Worm (Caenorhabditis elegans): ENCODE results near the gene H02F09.3.

H02F09.3 gene

ce11 chrX:1546878-1547555 is 21.5 kb upstream of the H02F09.3 start, which contains the start of gene K06A9.1:
Gene K06A9.1 (plus strand): TSS chrX:1547505.
- TF ChIP-seq him-1 (tag; optimal IDR thresholded peaks at IDR 0.05) (no peak), dao-5 (tag; optimal IDR thresholded peaks at IDR 0.05) (no peak), W03F9.2 (tag; optimal IDR thresholded peaks at IDR 0.05) (no peak)

- no peak for TF ChIP-seq him-1 (tag; optimal IDR thresholded peaks at IDR 0.05)
- TF ChIP-seq W03F9.2 (tag; optimal IDR thresholded peaks at IDR 0.05) = no peak
- no peak for TF ChIP-seq dao-5 (tag; optimal IDR thresholded peaks at IDR 0.05)
Observed at ce11 chrX:1549095-1549494, 19.4 kb upstream of the H02F09.3 start.

- TF ChIP-seq dao-5 (tag; optimal IDR thresholded peaks at IDR 0.05) (no peak), him-1 (tag; optimal IDR thresholded peaks at IDR 0.05) (no peak), W03F9.2 (tag; optimal IDR thresholded peaks at IDR 0.05) (no peak)
Observed at ce11 chrX:1556917-1557316, 11.6 kb upstream of the H02F09.3 start.

ce11 chrX:1571949-1572348 is 3.5 kb downstream of the H02F09.3 start, which contains the start of gene H02F09.2:
Gene H02F09.2 (plus strand): TSS chrX:1572249.
- TF ChIP-seq dao-5 (tag; optimal IDR thresholded peaks at IDR 0.05) (no peak), him-1 (tag; optimal IDR thresholded peaks at IDR 0.05) (no peak), W03F9.2 (tag; optimal IDR thresholded peaks at IDR 0.05) (no peak)

- no peak for TF ChIP-seq him-1 (tag; optimal IDR thresholded peaks at IDR 0.05)
- no peak for TF ChIP-seq dao-5 (tag; optimal IDR thresholded peaks at IDR 0.05)
- no peak for TF ChIP-seq W03F9.2 (tag; optimal IDR thresholded peaks at IDR 0.05)
Observed at ce11 chrX:1576337-1576736, 7.9 kb downstream of the H02F09.3 start, which contains the start of gene wrt-9. Gene wrt-9 (plus strand): TSS chrX:1576637.

- TF ChIP-seq him-1 (tag; optimal IDR thresholded peaks at IDR 0.05) = no peak
- no peak for TF ChIP-seq dao-5 (tag; optimal IDR thresholded peaks at IDR 0.05)
- TF ChIP-seq W03F9.2 (tag; optimal IDR thresholded peaks at IDR 0.05) = no peak
Observed at ce11 chrX:1578682-1579081, 10.2 kb downstream of the H02F09.3 start.

ce11 chrX:1583980-1584379 is 15.5 kb downstream of the H02F09.3 start:
- TF ChIP-seq W03F9.2 (tag; optimal IDR thresholded peaks at IDR 0.05) (no peak), dao-5 (tag; optimal IDR thresholded peaks at IDR 0.05) (no peak), him-1 (tag; optimal IDR thresholded peaks at IDR 0.05) (no peak)

ce11 chrX:1587082-1587481 is 18.6 kb downstream of the H02F09.3 start:
- no peak for TF ChIP-seq him-1 (tag; optimal IDR thresholded peaks at IDR 0.05)
- no peak for TF ChIP-seq W03F9.2 (tag; optimal IDR thresholded peaks at IDR 0.05)
- no peak for TF ChIP-seq dao-5 (tag; optimal IDR thresholded peaks at IDR 0.05)

- TF ChIP-seq W03F9.2 (tag; optimal IDR thresholded peaks at IDR 0.05) (no peak), dao-5 (tag; optimal IDR thresholded peaks at IDR 0.05) (no peak), him-1 (tag; optimal IDR thresholded peaks at IDR 0.05) (no peak)
Observed at ce11 chrX:1589114-1589902, 20.8 kb downstream of the H02F09.3 start.

- no peak for TF ChIP-seq W03F9.2 (tag; optimal IDR thresholded peaks at IDR 0.05)
- TF ChIP-seq him-1 (tag; optimal IDR thresholded peaks at IDR 0.05) = no peak
- TF ChIP-seq dao-5 (tag; optimal IDR thresholded peaks at IDR 0.05) = no peak
Observed at ce11 chrX:1589962-1590361, 21.5 kb downstream of the H02F09.3 start.

- TF ChIP-seq dao-5 (tag; optimal IDR thresholded peaks at IDR 0.05) (no peak), him-1 (tag; optimal IDR thresholded peaks at IDR 0.05) (no peak), W03F9.2 (tag; optimal IDR thresholded peaks at IDR 0.05) (no peak)
Observed at ce11 chrX:1598061-1598690, 29.7 kb downstream of the H02F09.3 start.

ce11 chrX:1599294-1599693 is 30.8 kb downstream of the H02F09.3 start:
- peak; percentile 37 for TF ChIP-seq him-1 (tag; optimal IDR thresholded peaks at IDR 0.05)
- no peak for TF ChIP-seq dao-5 (tag; optimal IDR thresholded peaks at IDR 0.05)

ce11 chrX:1601563-1601962 is 33.1 kb downstream of the H02F09.3 start:
- TF ChIP-seq him-1 (tag; optimal IDR thresholded peaks at IDR 0.05) = no peak
- TF ChIP-seq dao-5 (tag; optimal IDR thresholded peaks at IDR 0.05) = no peak
- no peak for TF ChIP-seq W03F9.2 (tag; optimal IDR thresholded peaks at IDR 0.05)

ce11 chrX:1602548-1602947 is 34.1 kb downstream of the H02F09.3 start:
- TF ChIP-seq him-1 (tag; optimal IDR thresholded peaks at IDR 0.05) = no peak
- TF ChIP-seq dao-5 (tag; optimal IDR thresholded peaks at IDR 0.05) = no peak
- no peak for TF ChIP-seq W03F9.2 (tag; optimal IDR thresholded peaks at IDR 0.05)
